Fruit fly (Drosophila melanogaster) whole organism, adult: ENCODE data around the gene CG2604.

Experiments used
- CG12768 ChIP-seq: fragments of 200-800 bp; sonication (Bioruptor generic); optimal IDR thresholded peaks from 2 replicates; lab custom pipeline; 2017; ENCODE audit warnings: missing biosample characterization, missing genetic modification characterization, mild to moderate bottlenecking, moderate library complexity, missing genetic modification reagents
- CG14711 ChIP-seq: fragments of 200-800 bp; sonication (Bioruptor generic); optimal IDR thresholded peaks from 2 replicates; lab custom pipeline; 2018; ENCODE audit warnings: missing biosample characterization, mild to moderate bottlenecking, missing genetic modification characterization, moderate library complexity
- Hr96 ChIP-seq: fragments of 200-800 bp; sonication (Bioruptor generic); optimal IDR thresholded peaks from 2 replicates; lab custom pipeline; 2016; ENCODE audit warnings: missing biosample characterization, missing genetic modification characterization
- Mnt ChIP-seq: fragments of 200-800 bp; sonication (Bioruptor generic); optimal IDR thresholded peaks from 2 replicates; lab custom pipeline; 2016; ENCODE audit warnings: missing biosample characterization, mild to moderate bottlenecking, missing genetic modification characterization
- bab1 ChIP-seq: fragments of 200-800 bp; sonication (Bioruptor generic); optimal IDR thresholded peaks from 3 replicates; lab custom pipeline; 2019; ENCODE audit warnings: missing biosample characterization, mild to moderate bottlenecking, missing genetic modification characterization, moderate library complexity
- pad ChIP-seq: fragments of 200-800 bp; sonication (Bioruptor generic); optimal IDR thresholded peaks from 3 replicates; lab custom pipeline; 2017; ENCODE audit warnings: missing biosample characterization, missing genetic modification characterization, mild to moderate bottlenecking, moderate library complexity, missing genetic modification reagents

DNA sequence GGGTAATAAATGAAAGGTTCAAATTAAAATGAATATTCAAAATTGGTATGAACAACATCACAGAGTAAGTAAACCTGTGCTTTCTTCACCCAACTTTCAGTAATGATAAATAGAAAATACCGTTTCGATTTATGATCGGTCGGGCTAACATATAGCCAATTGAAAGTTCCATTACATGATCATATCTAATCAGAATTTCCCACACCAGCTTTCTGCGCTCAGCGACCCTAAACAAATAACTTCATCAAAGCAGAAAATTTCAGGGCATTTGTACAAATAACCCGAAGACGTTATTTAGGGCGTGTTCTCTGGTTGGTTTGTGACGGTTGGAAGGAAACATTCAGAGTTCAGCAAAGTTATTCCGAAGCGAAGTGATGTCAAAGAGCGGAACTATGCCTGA is 19.4 kb downstream of the CG2604 start:
- TF ChIP-seq CG12768, result no peak
- TF ChIP-seq pad (GFP tag; lab: Kevin White, UChicago), result no peak
- TF ChIP-seq Mnt, result no peak
- no peak for TF ChIP-seq CG14711 (tag; lab: Kevin White, UChicago)
- no peak for TF ChIP-seq bab1
- TF ChIP-seq Hr96 (GFP tag; lab: Kevin White, UChicago), result no peak
